Fruit fly (Drosophila melanogaster): ENCODE measurements around the gene CG5039.
A peak's percentile ranks its signal among the peaks of the same experiment; 100 is the strongest.

The CG5039 gene

DNA sequence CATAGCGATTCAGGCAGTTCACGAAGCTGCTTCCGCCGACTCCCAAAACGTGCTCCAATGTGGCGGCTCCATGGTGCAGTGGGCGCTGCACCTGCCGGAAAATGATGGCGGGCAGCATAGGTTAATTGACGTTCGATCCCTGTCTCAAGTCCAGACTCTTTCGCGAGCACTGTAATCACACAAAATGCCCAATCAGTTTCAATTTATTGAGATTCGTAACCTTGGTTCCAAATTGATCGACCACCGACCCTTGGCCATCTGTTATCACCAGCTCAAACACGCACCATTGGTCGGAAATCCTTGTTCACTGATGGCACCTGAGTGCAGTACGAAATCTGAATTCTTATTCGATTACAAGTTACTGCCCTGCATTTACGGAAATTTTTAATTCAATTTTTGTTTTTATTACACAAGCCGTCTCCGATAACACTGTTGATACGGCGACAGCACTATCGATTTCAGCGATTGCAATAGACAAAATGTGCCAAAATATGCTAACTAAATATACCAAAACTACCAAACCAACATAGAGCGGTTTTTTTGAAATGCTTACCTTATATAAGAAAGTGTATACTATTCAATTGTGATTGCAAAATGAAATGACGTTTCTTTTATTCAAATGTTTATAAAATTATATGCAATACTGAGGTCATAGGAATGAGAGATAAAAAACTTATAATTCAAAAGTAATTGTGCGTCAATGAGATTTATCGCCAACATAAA, 8.4 kb downstream of the CG5039 start, which contains the start of gene CLS (continued):
- TF ChIP-seq Six4 (GFP tag; optimal IDR thresholded peaks at IDR 0.05): no peak
- no peak for TF ChIP-seq klu (GFP tag; IDR thresholded peaks at IDR 0.05)
- peak; percentile 57; the same call in 2 of the 3 replicates for TF ChIP-seq CG14860 (GFP tag; IDR thresholded peaks at IDR 0.05; ENCODE audit: partially characterized antibody)
- no peak for TF ChIP-seq twi (tag; optimal IDR thresholded peaks at IDR 0.05)
- TF ChIP-seq CkIIα-i1 (GFP tag; IDR thresholded peaks at IDR 0.05): no peak
- TF ChIP-seq CG9437 (GFP tag; optimal IDR thresholded peaks at IDR 0.05): no peak
- no peak for TF ChIP-seq Neu2 (GFP tag; optimal IDR thresholded peaks at IDR 0.05; ENCODE audit: borderline replicate concordance)
- peak; percentile 84 for TF ChIP-seq stwl (tag; optimal IDR thresholded peaks at IDR 0.05)
- peak; percentile 10 for TF ChIP-seq CG15514 (GFP tag; optimal IDR thresholded peaks at IDR 0.05)
- no peak for TF ChIP-seq chinmo (GFP tag; IDR thresholded peaks at IDR 0.05; ENCODE audit: partially characterized antibody)
- TF ChIP-seq H2.0 (GFP tag; IDR thresholded peaks at IDR 0.05): no peak
- TF ChIP-seq ATbp (GFP tag; optimal IDR thresholded peaks at IDR 0.05): no peak
- no peak for TF ChIP-seq Hr51 (GFP tag; optimal IDR thresholded peaks at IDR 0.05)
- no peak for TF ChIP-seq fru (optimal IDR thresholded peaks at IDR 0.05)
- no peak for TF ChIP-seq p53 (GFP tag; optimal IDR thresholded peaks at IDR 0.05)
- TF ChIP-seq dm (GFP tag; optimal IDR thresholded peaks at IDR 0.05): no peak
- TF ChIP-seq so (GFP tag; IDR thresholded peaks at IDR 0.05): no peak
- no peak for TF ChIP-seq en (GFP tag; optimal IDR thresholded peaks at IDR 0.05)
- TF ChIP-seq MTF-1 (GFP tag; optimal IDR thresholded peaks at IDR 0.05; ENCODE audit: borderline replicate concordance): no peak
- TF ChIP-seq CG12299 (tag; optimal IDR thresholded peaks at IDR 0.05): no peak
- no peak for TF ChIP-seq mld (GFP tag; IDR thresholded peaks at IDR 0.05; ENCODE audit: partially characterized antibody)
- no peak for TF ChIP-seq Lim3 (GFP tag; IDR thresholded peaks at IDR 0.05)
- TF ChIP-seq amos (GFP tag; IDR thresholded peaks at IDR 0.05; ENCODE audit: partially characterized antibody): peak; percentile 56; the same call in 1 of the 2 replicates
- TF ChIP-seq CG6654 (GFP tag; optimal IDR thresholded peaks at IDR 0.05): no peak
- no peak for TF ChIP-seq CG10543 (GFP tag; optimal IDR thresholded peaks at IDR 0.05)
- no peak for TF ChIP-seq CG10565 (GFP tag; optimal IDR thresholded peaks at IDR 0.05)
- no peak for TF ChIP-seq Atf3 (GFP tag; optimal IDR thresholded peaks at IDR 0.05)
- TF ChIP-seq CG1647 (GFP tag; optimal IDR thresholded peaks at IDR 0.05): no peak
- TF ChIP-seq Sin3A (optimal IDR thresholded peaks at IDR 0.05): no peak
- TF ChIP-seq zfh1 (GFP tag; IDR thresholded peaks at IDR 0.05): no peak
- TF ChIP-seq CG3995 (GFP tag; optimal IDR thresholded peaks at IDR 0.05): no peak
- TF ChIP-seq scrt (GFP tag; optimal IDR thresholded peaks at IDR 0.05): no peak
- no peak for TF ChIP-seq dati (GFP tag; IDR thresholded peaks at IDR 0.05)
- TF ChIP-seq Sry-δ (GFP tag; optimal IDR thresholded peaks at IDR 0.05): peak; percentile 67
- no peak for TF ChIP-seq CG7372 (GFP tag; IDR thresholded peaks at IDR 0.05)
- TF ChIP-seq crc (GFP tag; optimal IDR thresholded peaks at IDR 0.05): no peak
- TF ChIP-seq CG11504 (tag; optimal IDR thresholded peaks at IDR 0.05): no peak
- TF ChIP-seq hbn (GFP tag; IDR thresholded peaks at IDR 0.05; ENCODE audit: partially characterized antibody): peak; percentile 47
- TF ChIP-seq CG4404 (GFP tag; IDR thresholded peaks at IDR 0.05): no peak
- no peak for TF ChIP-seq ap (GFP tag; IDR thresholded peaks at IDR 0.05)
- no peak for TF ChIP-seq CG4820 (GFP tag; optimal IDR thresholded peaks at IDR 0.05)
- peak; percentile 62 for TF ChIP-seq BEAF-32 (GFP tag; optimal IDR thresholded peaks at IDR 0.05)
- TF ChIP-seq CG7928 (GFP tag; optimal IDR thresholded peaks at IDR 0.05): no peak
- TF ChIP-seq gem (tag; optimal IDR thresholded peaks at IDR 0.05): no peak
- TF ChIP-seq Lpt (GFP tag; optimal IDR thresholded peaks at IDR 0.05): no peak
- peak; percentile 52; the same call in 2 of the 3 replicates for TF ChIP-seq Opbp (GFP tag; IDR thresholded peaks at IDR 0.05; ENCODE audit: partially characterized antibody)
- TF ChIP-seq CG4730 (GFP tag; IDR thresholded peaks at IDR 0.05): no peak
- TF ChIP-seq CG9876 (GFP tag; optimal IDR thresholded peaks at IDR 0.05): no peak
- TF ChIP-seq NK7.1 (GFP tag; optimal IDR thresholded peaks at IDR 0.05): no peak
- TF ChIP-seq sc (optimal IDR thresholded peaks at IDR 0.05): no peak
- TF ChIP-seq sc (GFP tag; optimal IDR thresholded peaks at IDR 0.05): no peak

Measured in whole organism, embryonic.